Worm (Caenorhabditis elegans): ENCODE results near the gene ncr-1.

ce11 chrX:4469297-4469816 lies 19.3 kb downstream of the ncr-1 start, which contains the start of gene asb-2:
- TF ChIP-seq lsy-2 (tag; optimal IDR thresholded peaks at IDR 0.05), result peak; percentile 78
- no peak for TF ChIP-seq sptf-1 (tag; optimal IDR thresholded peaks at IDR 0.05)
